Worm (Caenorhabditis elegans): ENCODE results near the gene igdb-1.

DNA sequence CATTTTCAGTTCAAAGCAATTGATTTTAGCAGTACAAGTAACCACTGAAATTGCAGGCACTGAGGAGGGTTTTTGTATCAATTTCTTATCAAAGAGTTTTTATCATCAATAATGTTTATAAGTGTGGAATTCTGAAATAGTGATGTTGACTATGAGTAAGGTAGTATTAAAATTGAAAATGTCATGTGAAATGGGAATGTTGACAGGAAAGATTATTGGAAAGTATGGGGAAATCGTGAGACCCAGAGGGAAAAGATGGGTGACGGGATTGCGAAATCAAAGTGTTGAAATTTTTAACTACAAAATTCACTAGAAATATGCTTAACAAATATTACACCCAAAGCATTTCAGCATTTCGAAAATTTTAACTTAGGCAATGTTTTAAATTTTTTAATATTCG lies 48.4 kb downstream of the igdb-1 start, which contains the start of gene F53B2.8:
- TF ChIP-seq mep-1 (tag; optimal IDR thresholded peaks at IDR 0.05) (no peak), ces-1 (GFP tag; optimal IDR thresholded peaks at IDR 0.05) (no peak), nhr-76 (tag; optimal IDR thresholded peaks at IDR 0.05) (no peak), drap-1 (GFP tag; optimal IDR thresholded peaks at IDR 0.05) (no peak), nhr-237 (tag; optimal IDR thresholded peaks at IDR 0.05) (no peak), ceh-43 (GFP tag; optimal IDR thresholded peaks at IDR 0.05) (no peak), elt-1 (tag; optimal IDR thresholded peaks at IDR 0.05; ENCODE audit: borderline replicate concordance, insufficient read depth) (no peak), pha-4 (tag; optimal IDR thresholded peaks at IDR 0.05) (no peak), ham-2 (GFP tag; optimal IDR thresholded peaks at IDR 0.05) (no peak), elt-3 (tag; optimal IDR thresholded peaks at IDR 0.05) (no peak)
